Worm (Caenorhabditis elegans) whole organism, midembryonic: ENCODE measurements around the gene ZK1073.2.

Experiments used
- T22C8.4 ChIP-seq: fragments of 200-800 bp; sonication (Bioruptor generic); IDR thresholded peaks from 2 replicates; pipeline ENCODE4 v1.3.6; 2022; ENCODE audit warnings: missing genetic modification characterization, missing compliant biosample characterization
- cog-1 ChIP-seq: sonication (generic microtip); optimal IDR thresholded peaks from 2 replicates; lab custom pipeline; 2016; ENCODE audit warnings: missing genetic modification characterization, missing compliant biosample characterization
- flt-1 ChIP-seq: fragments of 200-800 bp; sonication (Bioruptor generic); IDR thresholded peaks from 2 replicates; pipeline ENCODE4 v1.3.6; 2022; ENCODE audit warnings: missing genetic modification characterization, missing compliant biosample characterization
- klf-2 ChIP-seq: fragments of 200-800 bp; sonication (Bioruptor generic); conservative IDR thresholded peaks from 2 replicates; pipeline ENCODE4 v1.3.6; 2022; ENCODE audit warnings: missing genetic modification reagents, missing genetic modification characterization, missing compliant biosample characterization
- med-1 ChIP-seq: sonication (generic microtip); optimal IDR thresholded peaks from 2 replicates; lab custom pipeline; 2017; ENCODE audit warnings: missing genetic modification characterization, mild to moderate bottlenecking, missing compliant biosample characterization, antibody characterized with exemption, missing genetic modification reagents; ENCODE audit not compliant: insufficient read depth
- ref-1 ChIP-seq: fragments of 200-800 bp; sonication (Bioruptor generic); conservative IDR thresholded peaks from 2 replicates; pipeline ENCODE4 v1.3.6; 2022; ENCODE audit warnings: missing genetic modification reagents, missing genetic modification characterization, missing compliant biosample characterization
- tab-1 ChIP-seq: fragments of 200-800 bp; sonication (Bioruptor generic); IDR thresholded peaks from 2 replicates; pipeline ENCODE4 v1.3.6; 2022; ENCODE audit warnings: missing genetic modification characterization, missing compliant biosample characterization
- ztf-23 ChIP-seq: fragments of 200-800 bp; sonication (Bioruptor generic); IDR thresholded peaks from 2 replicates; pipeline ENCODE4 v1.3.6; 2022; ENCODE audit warnings: missing genetic modification reagents, missing genetic modification characterization, missing compliant biosample characterization
- ztf-29 ChIP-seq: fragments of 200-800 bp; sonication (Bioruptor generic); IDR thresholded peaks from 2 replicates; pipeline ENCODE4 v1.3.6; 2022; ENCODE audit warnings: missing genetic modification reagents, missing genetic modification characterization, missing compliant biosample characterization

The ZK1073.2 gene

DNA sequence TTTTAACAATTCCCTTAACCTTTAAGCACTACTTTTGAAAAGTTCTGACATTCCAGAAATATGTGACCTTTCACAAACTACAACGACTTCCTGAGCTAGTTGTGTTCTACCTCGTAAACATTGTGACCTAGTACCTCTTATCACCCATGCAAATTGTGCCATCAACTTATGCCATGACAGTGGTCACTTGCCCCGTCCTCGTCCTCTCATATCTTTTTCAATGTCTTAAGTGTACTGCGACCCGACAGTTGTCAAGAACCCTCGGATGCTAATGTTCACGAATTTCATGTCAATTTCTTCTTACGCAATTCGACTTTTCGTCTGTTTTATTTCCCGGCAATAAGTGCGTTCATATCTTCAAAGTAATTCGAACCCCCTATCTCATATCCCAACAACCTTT lies 15.7 kb upstream of the ZK1073.2 start:
- no peak for TF ChIP-seq flt-1 (GFP tag; lab: Robert Waterston, UW)
- no peak for TF ChIP-seq T22C8.4 (GFP tag; lab: Robert Waterston, UW)
- TF ChIP-seq ref-1 (GFP tag; lab: Robert Waterston, UW): no peak
- TF ChIP-seq med-1 (GFP tag; lab: Kevin White, UChicago): no peak
- TF ChIP-seq ztf-23 (GFP tag; lab: Robert Waterston, UW): no peak
- TF ChIP-seq tab-1 (GFP tag; lab: Robert Waterston, UW): no peak
- TF ChIP-seq ztf-29: no peak
- TF ChIP-seq klf-2 (GFP tag; lab: Robert Waterston, UW): no peak
- no peak for TF ChIP-seq cog-1 (tag; lab: Kevin White, UChicago)

DNA sequence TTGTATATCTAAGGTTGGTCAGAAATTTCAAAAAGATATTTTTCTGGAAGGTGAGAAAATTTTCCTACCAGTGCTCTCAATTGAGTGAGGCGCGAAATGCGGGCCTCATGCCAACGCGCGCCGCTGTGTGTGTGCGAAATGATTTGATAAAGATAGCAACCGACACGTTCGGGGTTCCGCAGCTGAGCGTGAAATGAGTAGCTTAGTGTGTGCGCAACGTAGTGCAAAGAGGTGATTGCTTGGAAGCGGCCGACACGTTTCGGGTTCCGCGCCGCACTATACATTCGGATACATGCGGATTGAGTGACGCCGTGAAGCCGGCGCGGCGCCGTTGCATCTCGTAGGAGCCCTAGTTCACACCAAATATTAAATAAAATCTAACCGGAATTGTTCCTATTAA lies 12.3 kb upstream of the ZK1073.2 start:
- no peak for TF ChIP-seq flt-1 (GFP tag; lab: Robert Waterston, UW)
- TF ChIP-seq klf-2 (GFP tag; lab: Robert Waterston, UW): no peak
- no peak for TF ChIP-seq ref-1 (GFP tag; lab: Robert Waterston, UW)
- TF ChIP-seq cog-1 (tag; lab: Kevin White, UChicago): no peak
- no peak for TF ChIP-seq tab-1 (GFP tag; lab: Robert Waterston, UW)
- TF ChIP-seq ztf-29: no peak
- TF ChIP-seq T22C8.4 (GFP tag; lab: Robert Waterston, UW): no peak

DNA sequence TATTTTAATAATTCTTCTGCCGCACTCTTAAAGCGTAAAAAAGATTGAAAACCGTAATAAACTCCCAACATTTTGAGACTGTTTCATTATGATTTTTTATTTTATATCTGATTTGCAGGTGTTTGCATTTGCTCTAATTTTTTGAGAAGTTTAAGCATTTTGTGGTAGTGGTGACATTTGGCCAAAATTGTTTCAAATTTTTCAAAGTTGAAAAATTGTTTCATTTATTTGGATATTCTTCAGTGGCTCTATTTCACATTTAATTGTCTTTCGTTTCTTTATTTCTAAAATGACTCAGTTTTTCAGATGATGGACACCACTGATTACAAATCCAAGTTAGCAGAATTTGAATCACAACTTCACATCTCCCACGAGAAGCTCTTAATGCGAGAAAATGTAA lies 9.1 kb upstream of the ZK1073.2 start, which contains the start of gene C30F2.5:
C30F2.5 (plus strand) TSS at position 301 of the 400 bp plus-strand sequence.
- TF ChIP-seq tab-1 (GFP tag; lab: Robert Waterston, UW) (no peak), ref-1 (GFP tag; lab: Robert Waterston, UW) (no peak), T22C8.4 (GFP tag; lab: Robert Waterston, UW) (no peak), flt-1 (GFP tag; lab: Robert Waterston, UW) (no peak), klf-2 (GFP tag; lab: Robert Waterston, UW) (no peak), ztf-23 (GFP tag; lab: Robert Waterston, UW) (no peak), cog-1 (tag; lab: Kevin White, UChicago) (no peak), med-1 (GFP tag; lab: Kevin White, UChicago) (no peak), ztf-29 (no peak)

DNA sequence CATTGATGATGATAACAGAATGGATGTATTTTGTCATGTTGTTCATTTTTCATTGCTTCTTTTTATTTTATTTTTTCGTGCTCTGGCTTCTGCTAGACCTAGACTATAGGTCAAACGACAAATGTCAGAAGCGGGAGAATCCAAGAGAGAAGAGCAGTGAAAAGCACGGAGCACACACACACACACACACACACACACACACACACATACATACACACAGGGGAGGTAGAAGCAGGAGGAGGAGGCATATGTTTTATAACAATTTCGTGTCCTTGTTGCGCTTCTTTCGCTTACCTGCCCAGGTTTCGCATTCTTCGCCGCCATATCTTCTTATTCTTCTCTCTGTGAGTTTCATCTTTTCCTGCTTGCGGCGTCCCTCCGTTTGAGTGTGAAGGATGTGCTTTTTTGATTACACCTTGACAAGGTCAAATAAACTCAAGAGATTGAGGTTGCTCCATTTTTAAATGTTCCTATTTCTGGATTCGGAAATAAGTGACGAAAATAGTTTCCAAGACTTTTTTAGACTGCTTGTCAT lies 5.3 kb upstream of the ZK1073.2 start:
- no peak for TF ChIP-seq T22C8.4 (GFP tag; lab: Robert Waterston, UW)
- TF ChIP-seq ztf-29: no peak
- TF ChIP-seq flt-1 (GFP tag; lab: Robert Waterston, UW): no peak
- TF ChIP-seq med-1 (GFP tag; lab: Kevin White, UChicago): no peak
- TF ChIP-seq tab-1 (GFP tag; lab: Robert Waterston, UW): no peak
- TF ChIP-seq klf-2 (GFP tag; lab: Robert Waterston, UW): no peak

DNA sequence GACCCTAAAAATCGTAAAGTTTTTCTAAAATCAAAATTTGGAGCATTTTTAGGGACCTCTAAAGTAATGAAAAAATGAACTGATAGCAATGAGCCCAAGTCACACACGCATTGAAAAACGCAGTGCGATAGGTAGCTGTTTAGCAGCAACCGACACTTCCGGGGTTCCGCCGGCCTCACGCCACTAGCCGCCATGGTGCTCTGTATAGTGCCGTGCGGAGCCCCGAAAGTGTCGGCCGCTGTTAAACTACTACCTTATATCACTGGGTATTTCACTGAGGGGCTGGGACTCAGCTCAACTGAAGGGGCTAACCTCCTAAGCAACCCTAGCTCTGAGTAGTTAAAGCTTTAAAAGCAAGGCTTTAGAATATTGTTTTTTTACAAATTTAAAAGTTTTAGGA lies 4.2 kb upstream of the ZK1073.2 start:
- no peak for TF ChIP-seq flt-1 (GFP tag; lab: Robert Waterston, UW)
- TF ChIP-seq T22C8.4 (GFP tag; lab: Robert Waterston, UW): no peak
- no peak for TF ChIP-seq ztf-23 (GFP tag; lab: Robert Waterston, UW)
- no peak for TF ChIP-seq klf-2 (GFP tag; lab: Robert Waterston, UW)
- TF ChIP-seq ztf-29: no peak
- no peak for TF ChIP-seq med-1 (GFP tag; lab: Kevin White, UChicago)
- no peak for TF ChIP-seq cog-1 (tag; lab: Kevin White, UChicago)
- no peak for TF ChIP-seq tab-1 (GFP tag; lab: Robert Waterston, UW)

DNA sequence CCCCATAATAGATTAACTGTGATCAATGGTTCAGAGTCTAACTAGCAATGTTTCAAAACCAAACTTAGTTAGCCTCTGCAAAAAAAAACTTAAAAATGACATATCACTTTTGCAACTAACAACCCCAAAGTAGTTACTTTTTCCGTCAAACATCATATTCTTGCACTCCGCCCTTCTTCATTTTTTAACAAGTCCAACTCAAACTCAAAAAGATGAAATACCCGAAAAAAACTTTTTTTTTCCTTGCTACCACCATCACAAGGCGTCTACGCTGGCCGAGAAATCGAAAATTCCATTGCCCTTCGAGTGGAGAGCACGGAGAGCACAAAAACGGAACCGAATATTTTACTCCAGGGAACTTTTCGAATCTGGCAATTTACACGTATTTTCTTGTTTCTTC lies 2.4 kb downstream of the ZK1073.2 start:
- TF ChIP-seq ztf-23 (GFP tag; lab: Robert Waterston, UW): no peak
- no peak for TF ChIP-seq flt-1 (GFP tag; lab: Robert Waterston, UW)
- TF ChIP-seq T22C8.4 (GFP tag; lab: Robert Waterston, UW): no peak
- TF ChIP-seq cog-1 (tag; lab: Kevin White, UChicago): no peak

DNA sequence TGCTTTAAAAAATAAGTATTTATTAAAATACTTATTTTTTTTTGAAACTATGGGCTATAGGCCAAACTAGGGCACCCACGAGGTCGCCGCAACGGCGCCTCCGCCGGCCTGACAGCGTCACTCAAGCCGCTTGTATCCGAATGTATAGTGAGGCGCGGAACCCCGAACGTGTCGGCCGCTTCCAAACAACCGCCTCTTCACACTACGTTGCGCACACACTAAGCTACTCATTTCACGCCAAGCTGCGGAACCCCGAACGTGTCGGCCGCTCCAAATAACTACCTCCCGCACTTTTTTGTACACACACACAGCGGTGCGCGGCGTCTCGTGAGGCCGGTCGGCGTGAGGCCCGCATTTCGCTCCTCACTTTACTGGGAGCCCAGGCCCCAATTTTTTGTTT lies 9.4 kb downstream of the ZK1073.2 start:
- TF ChIP-seq cog-1 (tag; lab: Kevin White, UChicago) (no peak), ref-1 (GFP tag; lab: Robert Waterston, UW) (no peak), ztf-23 (GFP tag; lab: Robert Waterston, UW) (no peak), flt-1 (GFP tag; lab: Robert Waterston, UW) (no peak), ztf-29 (no peak), tab-1 (GFP tag; lab: Robert Waterston, UW) (no peak), med-1 (GFP tag; lab: Kevin White, UChicago) (no peak), klf-2 (GFP tag; lab: Robert Waterston, UW) (no peak), T22C8.4 (GFP tag; lab: Robert Waterston, UW) (no peak)

DNA sequence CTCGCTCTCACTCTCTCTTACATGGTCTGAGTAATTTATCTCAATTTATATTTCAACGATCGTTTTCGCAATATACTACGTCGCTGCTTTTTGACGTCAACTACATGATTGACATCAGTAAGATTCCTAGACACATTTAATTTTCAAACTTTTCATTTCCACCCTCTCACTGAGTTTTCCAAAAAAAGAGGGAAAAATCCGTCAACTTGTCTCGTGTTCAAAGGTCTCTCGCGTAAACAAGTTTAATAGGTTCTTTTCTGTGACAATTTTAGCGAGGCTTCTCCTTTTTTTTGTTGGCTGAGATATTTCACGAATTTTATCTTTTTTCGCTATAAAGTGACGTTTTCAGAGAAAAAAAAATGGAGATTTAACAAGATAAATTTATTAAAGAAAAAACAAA lies 10.5 kb downstream of the ZK1073.2 start:
- no peak for TF ChIP-seq klf-2 (GFP tag; lab: Robert Waterston, UW)
- TF ChIP-seq ztf-23 (GFP tag; lab: Robert Waterston, UW): no peak
- no peak for TF ChIP-seq ztf-29
- TF ChIP-seq T22C8.4 (GFP tag; lab: Robert Waterston, UW): no peak
- no peak for TF ChIP-seq ref-1 (GFP tag; lab: Robert Waterston, UW)
- TF ChIP-seq med-1 (GFP tag; lab: Kevin White, UChicago): no peak
- TF ChIP-seq cog-1 (tag; lab: Kevin White, UChicago): no peak
- no peak for TF ChIP-seq flt-1 (GFP tag; lab: Robert Waterston, UW)
- TF ChIP-seq tab-1 (GFP tag; lab: Robert Waterston, UW): no peak

DNA sequence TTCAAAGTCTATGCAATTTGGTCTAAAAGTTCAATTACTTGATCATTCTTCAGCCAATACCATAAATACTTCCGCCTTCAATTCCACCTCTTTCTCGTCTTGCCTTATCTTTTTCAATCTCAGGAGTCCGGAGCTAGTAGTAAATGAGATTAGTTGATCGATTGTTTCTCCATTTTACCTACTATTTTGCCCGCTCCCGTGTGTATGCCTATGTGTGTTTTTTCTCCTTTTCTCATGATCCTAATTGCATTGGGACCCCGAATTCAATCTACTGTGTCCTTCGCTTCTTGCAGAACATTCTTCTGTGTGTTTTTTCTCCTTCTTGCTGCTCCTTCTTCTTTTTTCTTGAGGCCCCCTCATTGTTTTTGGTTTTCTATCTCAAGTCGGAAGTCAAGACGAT lies 12.8 kb downstream of the ZK1073.2 start:
- TF ChIP-seq T22C8.4 (GFP tag; lab: Robert Waterston, UW) (no peak), ztf-29 (no peak), ref-1 (GFP tag; lab: Robert Waterston, UW) (no peak), flt-1 (GFP tag; lab: Robert Waterston, UW) (no peak), klf-2 (GFP tag; lab: Robert Waterston, UW) (0 out of 2 replicates have a peak, but pooled peaks have one; percentile 17), tab-1 (GFP tag; lab: Robert Waterston, UW) (no peak), ztf-23 (GFP tag; lab: Robert Waterston, UW) (no peak), med-1 (GFP tag; lab: Kevin White, UChicago) (no peak)
